Fruit fly (Drosophila melanogaster) whole organism: ENCODE measurements around the gene eco.

Experiments used
- CG8478 ChIP-seq: fragments of >200 bp; optimal IDR thresholded peaks from 2 replicates; lab custom pipeline; 2018; ENCODE audit warnings: inconsistent platforms
- psq ChIP-seq: fragments of >200 bp; optimal IDR thresholded peaks from 2 replicates; lab custom pipeline; 2017

dm6 chr3L:7344001-7344400 is 4.9 kb upstream of the eco start:
- no peak for TF ChIP-seq psq
- no peak for TF ChIP-seq CG8478
